Worm (Caenorhabditis elegans) whole organism, L2 larva: Measurements from ENCODE around the gene odr-3.

Experiments
- C34F6.9 ChIP-seq: fragments of 150-350 bp; optimal IDR thresholded peaks from 2 replicates; lab custom pipeline; 2014; ENCODE audit warnings: missing biosample characterization, missing genetic modification characterization
- F13H6.1 ChIP-seq: sonication (generic microtip); optimal IDR thresholded peaks from 2 replicates; lab custom pipeline; 2016; ENCODE audit warnings: missing genetic modification characterization, missing compliant biosample characterization
- Y55F3AM.14 ChIP-seq: fragments of 200-800 bp; sonication (Bioruptor generic); optimal IDR thresholded peaks from 2 replicates; lab custom pipeline; 2018; ENCODE audit warnings: mild to moderate bottlenecking, missing genetic modification characterization, missing compliant biosample characterization
- alr-1 ChIP-seq: fragments of 150-350 bp; optimal IDR thresholded peaks from 2 replicates; lab custom pipeline; 2014; ENCODE audit warnings: missing biosample characterization, missing genetic modification characterization
- blmp-1 ChIP-seq: sonication (generic microtip); optimal IDR thresholded peaks from 2 replicates; lab custom pipeline; 2017; ENCODE audit warnings: missing genetic modification characterization, mild to moderate bottlenecking, missing compliant biosample characterization, antibody characterized with exemption, moderate library complexity; ENCODE audit not compliant: insufficient read depth
- ceh-82 ChIP-seq: fragments of 150-350 bp; optimal IDR thresholded peaks from 2 replicates; lab custom pipeline; 2014; ENCODE audit warnings: missing biosample characterization, missing genetic modification characterization
- crh-2 ChIP-seq: sonication (generic microtip); optimal IDR thresholded peaks from 2 replicates; lab custom pipeline; 2017; ENCODE audit warnings: missing biosample characterization, missing genetic modification characterization
- egl-27 ChIP-seq: sonication (generic microtip); optimal IDR thresholded peaks from 3 replicates; lab custom pipeline; 2017; ENCODE audit warnings: missing biosample characterization, missing genetic modification reagents, missing genetic modification characterization
- elt-1 ChIP-seq: fragments of 150-350 bp; optimal IDR thresholded peaks from 2 replicates; lab custom pipeline; 2014; ENCODE audit warnings: missing biosample characterization, missing genetic modification characterization
- gmeb-1 ChIP-seq: fragments of 150-350 bp; optimal IDR thresholded peaks from 2 replicates; lab custom pipeline; 2014; ENCODE audit warnings: missing biosample characterization, missing genetic modification characterization
- lin-11 ChIP-seq: fragments of 150-350 bp; sonication (generic microtip); optimal IDR thresholded peaks from 2 replicates; lab custom pipeline; 2014; ENCODE audit warnings: missing biosample characterization, missing genetic modification characterization, inconsistent platforms, mixed read lengths
- lin-39 ChIP-seq: fragments of 150-350 bp; optimal IDR thresholded peaks from 2 replicates; lab custom pipeline; 2014; ENCODE audit warnings: missing biosample characterization, missing genetic modification reagents, missing genetic modification characterization
- lsy-2 ChIP-seq, 2 experiments: fragments of 150-350 bp in 1 of 2; sonication (generic microtip) in 1 of 2; optimal IDR thresholded peaks; 2 replicates each; lab custom pipeline; 2014 to 2017; ENCODE audit warnings: missing biosample characterization in 2 of 2, missing genetic modification characterization in 2 of 2
- mab-5 ChIP-seq: fragments of 150-350 bp; optimal IDR thresholded peaks from 2 replicates; lab custom pipeline; 2014; ENCODE audit warnings: missing biosample characterization, missing genetic modification characterization
- mbf-1 ChIP-seq: sonication (generic microtip); optimal IDR thresholded peaks from 2 replicates; lab custom pipeline; 2017; ENCODE audit warnings: missing biosample characterization, missing genetic modification characterization
- mdl-1 ChIP-seq, 2 experiments: fragments of 150-350 bp in 1 of 2; sonication (generic microtip) in 1 of 2; optimal IDR thresholded peaks; 2 replicates each; lab custom pipeline; 2017; ENCODE audit warnings: missing biosample characterization in 2 of 2, missing genetic modification characterization in 2 of 2
- nhr-10 ChIP-seq: sonication (generic microtip); optimal IDR thresholded peaks from 2 replicates; lab custom pipeline; 2017; ENCODE audit warnings: missing biosample characterization, missing genetic modification characterization
- nhr-11 ChIP-seq: fragments of 150-350 bp; optimal IDR thresholded peaks from 2 replicates; lab custom pipeline; 2014; ENCODE audit warnings: missing biosample characterization, missing genetic modification characterization
- nhr-129 ChIP-seq: fragments of 150-350 bp; optimal IDR thresholded peaks from 2 replicates; lab custom pipeline; 2014; ENCODE audit warnings: missing biosample characterization, missing genetic modification characterization
- nhr-25 ChIP-seq: fragments of 150-350 bp; sonication (generic microtip); optimal IDR thresholded peaks from 3 replicates; lab custom pipeline; 2014; ENCODE audit warnings: missing biosample characterization, missing genetic modification characterization
- nhr-6 ChIP-seq: fragments of 150-350 bp; optimal IDR thresholded peaks from 2 replicates; lab custom pipeline; 2014; ENCODE audit warnings: missing biosample characterization, missing genetic modification characterization
- peb-1 ChIP-seq: fragments of 150-350 bp; optimal IDR thresholded peaks from 2 replicates; lab custom pipeline; 2014; ENCODE audit warnings: missing biosample characterization, missing genetic modification characterization
- sem-4 ChIP-seq: fragments of 150-350 bp; optimal IDR thresholded peaks from 2 replicates; lab custom pipeline; 2014; ENCODE audit warnings: missing biosample characterization, missing genetic modification reagents, missing genetic modification characterization
- skn-1 ChIP-seq: sonication (generic microtip); optimal IDR thresholded peaks from 2 replicates; lab custom pipeline; 2017; ENCODE audit warnings: missing biosample characterization, missing genetic modification characterization
- sma-9 ChIP-seq, 2 experiments: fragments of 150-350 bp in 1 of 2; sonication (generic microtip) in 1 of 2; optimal IDR thresholded peaks; 2 replicates each; lab custom pipeline; 2014 to 2016; ENCODE audit warnings: missing genetic modification characterization in 2 of 2, mild to moderate bottlenecking in 1 of 2, missing biosample characterization in 1 of 2, missing compliant biosample characterization in 1 of 2, missing genetic modification reagents in 1 of 2, moderate library complexity in 1 of 2
- unc-55 ChIP-seq: fragments of 150-350 bp; sonication (generic microtip); optimal IDR thresholded peaks from 3 replicates; lab custom pipeline; 2014; ENCODE audit warnings: missing biosample characterization, missing genetic modification reagents, missing genetic modification characterization
- ztf-11 ChIP-seq: sonication (generic microtip); optimal IDR thresholded peaks from 2 replicates; lab custom pipeline; 2017; ENCODE audit warnings: missing biosample characterization, missing genetic modification characterization
- ztf-4 ChIP-seq: fragments of 150-350 bp; optimal IDR thresholded peaks from 2 replicates; lab custom pipeline; 2014; ENCODE audit warnings: missing biosample characterization, missing genetic modification characterization

odr-3 gene

DNA sequence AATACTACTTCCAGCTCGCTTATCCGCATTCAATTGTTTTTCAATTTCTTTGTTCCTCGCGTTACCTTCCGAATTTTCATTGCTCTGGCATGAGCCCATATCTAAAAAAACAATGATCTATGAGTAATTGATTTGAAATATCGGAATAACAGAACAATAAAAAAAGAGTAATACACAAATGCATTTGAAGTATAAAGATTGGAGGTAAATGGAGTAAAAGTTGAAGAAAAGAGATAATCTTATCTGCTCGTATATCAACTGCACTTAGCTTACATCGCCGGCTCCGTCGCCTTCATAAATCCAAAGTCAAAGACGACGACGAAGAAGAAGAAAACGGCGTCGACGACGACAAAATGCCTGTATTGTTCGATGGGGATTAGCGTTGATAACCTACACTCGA lies at the start of gene odr-3:
odr-3 (minus strand) TSS at position 101 of the 400 bp plus-strand sequence.
- TF ChIP-seq nhr-11 (tag; lab: Kevin White, UChicago) (no peak), egl-27 (tag; lab: Kevin White, UChicago) (no peak), blmp-1 (no peak), gmeb-1 (tag; lab: Kevin White, UChicago) (no peak), skn-1 (no peak)

DNA sequence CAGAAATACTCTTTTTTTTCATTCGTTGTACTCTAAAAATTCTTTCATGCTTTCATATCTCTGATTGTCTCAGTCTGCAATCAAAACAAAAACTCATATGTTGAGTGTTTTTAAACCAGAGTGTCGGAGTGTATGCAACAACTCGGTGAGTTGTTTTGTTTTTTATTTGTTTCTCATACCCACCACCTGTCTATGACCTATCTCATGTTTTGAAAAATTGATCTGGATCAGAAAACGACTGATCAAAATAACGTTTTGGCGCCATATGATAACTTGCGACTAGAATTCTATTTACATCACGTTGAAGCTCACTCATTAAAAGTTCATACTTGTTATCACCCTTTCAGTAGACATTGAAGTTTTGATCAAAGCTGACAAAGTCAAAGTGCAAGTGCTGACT lies 49.4 kb upstream of the odr-3 start:
- TF ChIP-seq nhr-129 (tag; lab: Kevin White, UChicago): peak; percentile 56
- no peak for TF ChIP-seq ceh-82 (tag; lab: Kevin White, UChicago)

DNA sequence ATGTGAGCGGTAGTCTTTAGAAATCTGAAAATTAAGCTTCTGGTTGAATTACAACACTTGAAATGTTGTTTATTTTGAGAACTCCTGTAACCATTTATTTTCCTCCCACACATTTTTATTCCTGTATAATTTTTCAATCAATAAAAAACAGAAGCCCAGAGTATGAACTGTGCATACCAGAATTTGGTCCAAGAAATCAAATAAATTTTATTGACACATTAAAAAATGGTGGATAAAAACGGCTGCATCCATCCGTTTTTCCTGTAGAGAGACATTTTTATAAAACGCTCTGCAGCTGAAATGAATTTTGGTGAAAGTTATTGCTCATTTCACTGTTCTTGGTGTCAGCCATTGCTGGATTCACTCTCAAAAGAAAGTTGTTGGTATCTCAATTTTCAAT lies 47.9 kb upstream of the odr-3 start, which contains the start of gene C26E1.1:
C26E1.1 (plus strand) TSS at position 301 of the 400 bp plus-strand sequence.
- TF ChIP-seq C34F6.9 (no peak), lin-11 (tag; lab: Kevin White, UChicago) (no peak)

DNA sequence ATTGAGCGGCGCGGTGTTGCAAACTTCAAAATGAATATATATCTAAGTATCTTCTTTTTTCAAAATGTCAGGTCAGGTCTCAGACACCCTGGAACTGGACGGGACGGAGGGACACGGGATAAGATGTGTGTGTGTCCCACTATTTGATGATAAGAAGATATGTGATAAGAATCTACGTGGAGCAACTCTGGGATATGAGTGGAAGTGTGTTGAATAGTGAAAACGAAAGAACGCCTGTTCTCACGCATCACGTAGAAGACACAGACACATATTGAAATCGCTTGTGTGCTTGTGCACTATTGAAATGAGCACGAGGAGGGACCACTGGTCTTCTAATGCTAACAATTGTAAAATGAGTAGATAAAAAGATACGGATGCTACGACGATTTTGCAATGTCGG lies 46.5 kb upstream of the odr-3 start, which contains the start of gene uig-1:
uig-1 (minus strand) TSS at position 120 of the 400 bp plus-strand sequence.
- TF ChIP-seq ceh-82 (tag; lab: Kevin White, UChicago): no peak
- no peak for TF ChIP-seq lin-39
- peak in 1 of 2 experiments; percentile 16 for TF ChIP-seq lsy-2 (tag; optimal IDR thresholded peaks at IDR 0.05; lab: Kevin White, UChicago)
- TF ChIP-seq nhr-129 (tag; lab: Kevin White, UChicago): peak; percentile 24
- TF ChIP-seq F13H6.1 (tag; lab: Kevin White, UChicago): peak; percentile 22
- no peak for TF ChIP-seq nhr-6 (tag; lab: Kevin White, UChicago)
- TF ChIP-seq sma-9 (GFP tag; optimal IDR thresholded peaks at IDR 0.05; lab: Kevin White, UChicago): peak; percentile 14
- TF ChIP-seq sma-9 (tag; optimal IDR thresholded peaks at IDR 0.05; lab: Kevin White, UChicago): no peak
- peak; percentile 16 for TF ChIP-seq C34F6.9
- TF ChIP-seq crh-2: no peak
- TF ChIP-seq nhr-10 (tag; lab: Kevin White, UChicago): no peak

DNA sequence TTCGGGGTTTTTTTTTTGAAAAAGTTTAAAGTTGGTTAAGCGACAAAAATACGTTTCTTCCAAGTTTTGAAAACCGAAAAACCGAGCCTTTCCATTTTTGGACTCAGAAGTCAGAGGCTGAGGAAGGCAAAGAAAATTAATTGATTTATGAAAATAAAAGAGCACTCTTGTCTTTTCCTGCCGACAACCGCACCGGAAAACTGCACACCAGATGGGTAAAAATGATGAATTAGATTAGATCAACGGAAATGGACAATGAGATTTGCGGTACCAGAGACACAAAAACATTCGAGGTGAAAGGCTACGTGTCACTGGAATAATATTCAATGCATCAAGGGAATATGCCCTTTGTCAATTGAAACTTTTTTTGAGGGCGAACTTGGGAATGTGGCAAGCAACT lies 45.2 kb upstream of the odr-3 start:
- TF ChIP-seq mab-5 (tag; lab: Kevin White, UChicago): no peak
- no peak for TF ChIP-seq Y55F3AM.14 (GFP tag; lab: Kevin White, UChicago)
- TF ChIP-seq elt-1: no peak
- TF ChIP-seq nhr-6 (tag; lab: Kevin White, UChicago): no peak
- no peak for TF ChIP-seq unc-55 (GFP tag; lab: Kevin White, UChicago)
- no peak for TF ChIP-seq blmp-1
- no peak for TF ChIP-seq mdl-1 (tag; optimal IDR thresholded peaks at IDR 0.05; lab: Kevin White, UChicago)
- no peak for TF ChIP-seq mbf-1 (tag; lab: Kevin White, UChicago)
- no peak for TF ChIP-seq sem-4
- no peak for TF ChIP-seq ztf-4 (tag; lab: Kevin White, UChicago)

DNA sequence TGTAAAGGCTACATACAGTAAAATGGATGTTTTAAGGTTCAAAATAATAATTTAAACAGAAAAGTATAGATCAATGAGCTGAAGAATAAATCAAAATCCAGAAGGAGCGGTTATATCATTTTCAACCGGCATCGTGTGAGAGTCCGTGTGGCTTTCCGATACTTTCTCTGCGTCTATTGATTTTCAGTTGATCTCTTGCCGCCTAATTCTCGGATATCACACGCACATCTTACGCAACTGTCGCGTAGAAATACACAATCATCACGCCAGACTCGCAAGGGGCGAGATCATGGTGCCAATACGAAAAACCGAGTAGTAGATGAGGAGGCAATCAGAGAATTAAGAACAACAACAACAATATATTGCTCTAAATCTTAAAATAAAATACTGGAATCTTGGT lies 39.5 kb upstream of the odr-3 start:
- TF ChIP-seq peb-1 (tag; lab: Kevin White, UChicago) (no peak), ztf-11 (tag; lab: Kevin White, UChicago) (no peak), F13H6.1 (tag; lab: Kevin White, UChicago) (peak; percentile 37), sem-4 (no peak), C34F6.9 (peak; percentile 8), nhr-129 (tag; lab: Kevin White, UChicago) (peak; percentile 1), mab-5 (tag; lab: Kevin White, UChicago) (peak; percentile 6), lsy-2 (tag; optimal IDR thresholded peaks at IDR 0.05; lab: Kevin White, UChicago) (peak in 1 of 2 experiments; percentile 17)

DNA sequence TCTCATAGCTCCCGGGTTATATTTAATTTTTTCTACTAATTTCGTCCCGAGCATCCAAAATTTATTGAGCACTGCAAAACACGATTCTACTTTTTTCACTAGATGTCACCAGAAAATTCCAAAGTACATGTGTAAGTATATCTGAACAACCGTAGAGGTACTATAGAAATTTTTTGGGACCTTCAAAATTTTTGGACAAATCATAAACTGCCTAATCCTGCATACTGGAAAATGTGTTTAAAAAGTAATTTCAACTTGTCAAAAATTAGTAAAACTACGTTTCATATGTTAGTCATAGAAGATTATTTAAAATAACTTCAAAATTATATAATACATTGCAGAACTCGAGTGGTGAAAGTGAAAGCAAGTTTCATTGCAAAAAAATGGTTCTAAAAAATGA lies 37.2 kb upstream of the odr-3 start:
- TF ChIP-seq alr-1 (tag; lab: Kevin White, UChicago): no peak
- no peak for TF ChIP-seq nhr-25 (tag; lab: Kevin White, UChicago)
- no peak for TF ChIP-seq sma-9 (GFP tag; optimal IDR thresholded peaks at IDR 0.05; lab: Kevin White, UChicago)
- TF ChIP-seq sma-9 (tag; optimal IDR thresholded peaks at IDR 0.05; lab: Kevin White, UChicago): no peak
- no peak for TF ChIP-seq sem-4
- TF ChIP-seq, all 48 proteins: peak for 0
